Worm (Caenorhabditis elegans) whole organism, L4/young adult: ENCODE measurements around the gene srh-284.

Experiments
- W03F9.2 ChIP-seq: fragments of 150-350 bp; optimal IDR thresholded peaks from 2 replicates; lab custom pipeline; 2014; ENCODE audit warnings: missing biosample characterization, missing genetic modification characterization
- him-1 ChIP-seq: sonication (generic microtip); optimal IDR thresholded peaks from 2 replicates; lab custom pipeline; 2016; ENCODE audit warnings: missing genotype, missing genetic modification reagents, missing genetic modification characterization, missing compliant biosample characterization

DNA sequence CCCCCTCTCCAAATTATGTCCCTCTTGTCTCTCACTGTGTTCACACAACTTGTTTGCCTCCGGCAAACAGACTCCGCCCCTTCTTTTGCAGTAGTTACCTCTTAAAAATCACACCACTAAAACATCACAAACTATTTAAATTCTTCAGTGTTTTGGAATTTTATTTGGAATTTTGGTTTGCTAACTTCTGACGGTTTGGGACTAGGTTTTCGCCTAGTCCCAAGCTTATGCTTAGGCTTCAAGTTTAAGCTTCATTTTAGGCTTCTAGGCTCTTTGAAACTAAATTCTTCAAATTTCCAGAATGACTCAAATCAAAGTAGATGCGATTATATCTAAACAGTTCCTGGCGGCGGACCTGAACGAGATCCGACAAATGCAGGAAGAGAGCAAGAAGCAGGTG lies 42.6 kb upstream of the srh-284 start, which contains the start of gene fat-5:
- TF ChIP-seq him-1 (tag; lab: Kevin White, UChicago) (no peak), W03F9.2 (tag; lab: Kevin White, UChicago) (no peak)
